Fruit fly (Drosophila melanogaster) whole organism, embryonic: ENCODE results near the gene mRF1.

Experiments used
- Abd-B ChIP-seq: fragments of 200-800 bp; sonication (Bioruptor generic); optimal IDR thresholded peaks from 2 replicates; lab custom pipeline; 2018; ENCODE audit warnings: missing biosample characterization, mild to moderate bottlenecking, missing genetic modification characterization, moderate library complexity
- Aef1 ChIP-seq: fragments of 200-800 bp; sonication (Bioruptor generic); IDR thresholded peaks from 3 replicates; pipeline ENCODE4 v1.3.6; 2022; ENCODE audit warnings: missing biosample characterization, missing genetic modification characterization
- Asciz ChIP-seq: fragments of 200-800 bp; sonication (Bioruptor generic); optimal IDR thresholded peaks from 2 replicates; lab custom pipeline; 2017; ENCODE audit warnings: missing biosample characterization, mild to moderate bottlenecking, missing genetic modification characterization, missing genetic modification reagents
- B-H2 ChIP-seq: fragments of 200-800 bp; sonication (Bioruptor generic); optimal IDR thresholded peaks from 2 replicates; lab custom pipeline; 2018; ENCODE audit warnings: missing biosample characterization, mild to moderate bottlenecking, missing genetic modification characterization
- Bdp1 ChIP-seq: fragments of 200-800 bp; sonication (Bioruptor generic); optimal IDR thresholded peaks from 3 replicates; lab custom pipeline; 2016; ENCODE audit warnings: missing biosample characterization, missing genetic modification characterization
- CG10431 ChIP-seq: fragments of 200-800 bp; sonication (Bioruptor generic); optimal IDR thresholded peaks from 3 replicates; lab custom pipeline; 2018; ENCODE audit warnings: missing biosample characterization, mild to moderate bottlenecking, missing genetic modification characterization
- CG10979 ChIP-seq: fragments of 200-800 bp; sonication (Bioruptor generic); optimal IDR thresholded peaks from 2 replicates; lab custom pipeline; 2018; ENCODE audit warnings: missing biosample characterization, mild to moderate bottlenecking, missing genetic modification characterization, moderate library complexity
- CG11696 ChIP-seq: fragments of 200-800 bp; sonication (Bioruptor generic); IDR thresholded peaks from 2 replicates; pipeline ENCODE4 v1.3.6; 2022; ENCODE audit warnings: missing biosample characterization, missing genetic modification characterization
- CG16863 ChIP-seq: fragments of 200-800 bp; sonication (Bioruptor generic); optimal IDR thresholded peaks from 3 replicates; lab custom pipeline; 2016; ENCODE audit warnings: missing biosample characterization, missing genetic modification characterization
- CG17568 ChIP-seq: fragments of 200-800 bp; sonication (Bioruptor generic); optimal IDR thresholded peaks from 2 replicates; lab custom pipeline; 2018; ENCODE audit warnings: missing biosample characterization, mild to moderate bottlenecking, missing genetic modification characterization, moderate library complexity
- CG1792 ChIP-seq: fragments of 200-800 bp; sonication (Bioruptor generic); optimal IDR thresholded peaks from 2 replicates; lab custom pipeline; 2016; ENCODE audit warnings: missing biosample characterization, missing genetic modification characterization
- CG1832 ChIP-seq: fragments of 200-800 bp; sonication (Bioruptor generic); optimal IDR thresholded peaks from 2 replicates; lab custom pipeline; 2017; ENCODE audit warnings: missing biosample characterization, mild to moderate bottlenecking, missing genetic modification characterization, inconsistent platforms
- CG30020 ChIP-seq: fragments of 200-800 bp; optimal IDR thresholded peaks from 2 replicates; lab custom pipeline; 2019; ENCODE audit warnings: missing biosample characterization, mild to moderate bottlenecking, missing genetic modification characterization, moderate library complexity
- CG5953 ChIP-seq: fragments of 200-800 bp; sonication (Bioruptor generic); IDR thresholded peaks from 2 replicates; pipeline ENCODE4 v1.3.6; 2022; ENCODE audit warnings: missing biosample characterization, missing genetic modification characterization
- CG7987 ChIP-seq: fragments of 200-800 bp; sonication (Bioruptor generic); optimal IDR thresholded peaks from 2 replicates; lab custom pipeline; 2018; ENCODE audit warnings: missing biosample characterization, mild to moderate bottlenecking, missing genetic modification characterization, moderate library complexity
- CG9727 ChIP-seq: fragments of 200-800 bp; sonication (Bioruptor generic); optimal IDR thresholded peaks from 3 replicates; lab custom pipeline; 2017; ENCODE audit warnings: missing biosample characterization, mild to moderate bottlenecking, missing genetic modification characterization
- CHES-1-like ChIP-seq: fragments of 200-800 bp; sonication (Bioruptor generic); optimal IDR thresholded peaks from 2 replicates; lab custom pipeline; 2016; ENCODE audit warnings: missing biosample characterization, missing genetic modification characterization
- Chrac-16 ChIP-seq: fragments of 200-800 bp; sonication (Bioruptor generic); optimal IDR thresholded peaks from 3 replicates; lab custom pipeline; 2016; ENCODE audit warnings: missing biosample characterization, missing genetic modification characterization
- CkIIα-i1 ChIP-seq: fragments of 200-800 bp; sonication (Bioruptor generic); IDR thresholded peaks from 2 replicates; pipeline ENCODE4 v1.3.6; 2022; ENCODE audit warnings: missing biosample characterization, missing genetic modification characterization
- Dll ChIP-seq: fragments of 200-800 bp; sonication (Bioruptor generic); IDR thresholded peaks from 4 replicates; pipeline ENCODE4 v1.3.6; 2022; ENCODE audit warnings: missing biosample characterization, missing genetic modification characterization; ENCODE audit not compliant: partially characterized antibody
- Doc3 ChIP-seq: fragments of 200-800 bp; sonication (Bioruptor generic); IDR thresholded peaks from 3 replicates; pipeline ENCODE4 v1.3.6; 2022; ENCODE audit warnings: missing biosample characterization, missing genetic modification characterization; ENCODE audit not compliant: partially characterized antibody
- Eip74EF ChIP-seq, 2 experiments: fragments of 200-800 bp in 1 of 2; fragments of >200 bp in 1 of 2; sonication (Bioruptor generic) in 1 of 2; optimal IDR thresholded peaks; 2 replicates each; lab custom pipeline; 2017 to 2019; ENCODE audit warnings: missing biosample characterization in 2 of 2, missing genetic modification characterization in 2 of 2, mild to moderate bottlenecking in 1 of 2, moderate library complexity in 1 of 2
- Fer1 ChIP-seq: fragments of 200-800 bp; sonication (Bioruptor generic); optimal IDR thresholded peaks from 2 replicates; lab custom pipeline; 2017; ENCODE audit warnings: missing biosample characterization, mild to moderate bottlenecking, missing genetic modification characterization
- Gsc ChIP-seq: fragments of 200-800 bp; sonication (Bioruptor generic); IDR thresholded peaks from 2 replicates; pipeline ENCODE4 v1.3.6; 2022; ENCODE audit warnings: missing biosample characterization, missing genetic modification characterization
- HLH3B ChIP-seq: fragments of 200-800 bp; sonication (Bioruptor generic); IDR thresholded peaks from 2 replicates; pipeline ENCODE4 v1.3.6; 2022; ENCODE audit warnings: missing biosample characterization, missing genetic modification characterization
- MESR4 ChIP-seq: fragments of 200-800 bp; sonication (Bioruptor generic); optimal IDR thresholded peaks from 2 replicates; lab custom pipeline; 2018; ENCODE audit warnings: missing biosample characterization, mild to moderate bottlenecking, missing genetic modification characterization, moderate library complexity
- Mad ChIP-seq: fragments of 200-800 bp; sonication (Bioruptor generic); optimal IDR thresholded peaks from 2 replicates; lab custom pipeline; 2016; ENCODE audit warnings: missing biosample characterization, missing genetic modification characterization
- Neu2 ChIP-seq: fragments of 200-800 bp; sonication (Bioruptor generic); optimal IDR thresholded peaks from 3 replicates; lab custom pipeline; 2016; ENCODE audit warnings: missing biosample characterization, missing genetic modification characterization, borderline replicate concordance
- Optix ChIP-seq: fragments of 200-800 bp; sonication (Bioruptor generic); IDR thresholded peaks from 3 replicates; pipeline ENCODE4 v1.3.6; 2022; ENCODE audit warnings: missing biosample characterization, missing genetic modification characterization
- Sry-β ChIP-seq: fragments of 200-800 bp; sonication (Bioruptor generic); optimal IDR thresholded peaks from 2 replicates; lab custom pipeline; 2018; ENCODE audit warnings: missing biosample characterization, mild to moderate bottlenecking, missing genetic modification characterization, moderate library complexity
- Sry-δ ChIP-seq: fragments of 200-800 bp; sonication (Bioruptor generic); optimal IDR thresholded peaks from 2 replicates; lab custom pipeline; 2016; ENCODE audit warnings: missing biosample characterization, missing genetic modification characterization
- Tbp ChIP-seq: fragments of >200 bp; optimal IDR thresholded peaks from 2 replicates; lab custom pipeline; 2018; ENCODE audit warnings: missing biosample characterization, missing genetic modification characterization
- Xbp1 ChIP-seq: fragments of 200-800 bp; sonication (Bioruptor generic); optimal IDR thresholded peaks from 3 replicates; lab custom pipeline; 2016; ENCODE audit warnings: missing biosample characterization, mild to moderate bottlenecking, missing genetic modification characterization
- amos ChIP-seq: fragments of 200-800 bp; sonication (Bioruptor generic); IDR thresholded peaks from 2 replicates; pipeline ENCODE4 v1.3.6; 2022; ENCODE audit warnings: missing biosample characterization, missing genetic modification characterization; ENCODE audit not compliant: partially characterized antibody
- cg ChIP-seq: fragments of 200-800 bp; sonication (Bioruptor generic); optimal IDR thresholded peaks from 3 replicates; lab custom pipeline; 2019; ENCODE audit warnings: missing biosample characterization, mild to moderate bottlenecking, missing genetic modification characterization, moderate library complexity
- chinmo ChIP-seq: fragments of 200-800 bp; sonication (Bioruptor generic); IDR thresholded peaks from 4 replicates; pipeline ENCODE4 v1.3.6; 2022; ENCODE audit warnings: missing biosample characterization, missing genetic modification characterization; ENCODE audit not compliant: partially characterized antibody
- dimm ChIP-seq: fragments of 200-800 bp; sonication (Bioruptor generic); IDR thresholded peaks from 2 replicates; pipeline ENCODE4 v1.3.6; 2022; ENCODE audit warnings: missing biosample characterization, missing genetic modification characterization
- disco-r ChIP-seq: fragments of 200-800 bp; sonication (Bioruptor generic); optimal IDR thresholded peaks from 2 replicates; lab custom pipeline; 2016; ENCODE audit warnings: missing biosample characterization, missing genetic modification characterization
- emc ChIP-seq: fragments of 200-800 bp; sonication (Bioruptor generic); optimal IDR thresholded peaks from 2 replicates; lab custom pipeline; 2016; ENCODE audit warnings: missing biosample characterization, missing genetic modification characterization
- ewg ChIP-seq: fragments of 200-800 bp; sonication (Bioruptor generic); optimal IDR thresholded peaks from 3 replicates; lab custom pipeline; 2017; ENCODE audit warnings: mild to moderate bottlenecking, missing biosample characterization, missing genetic modification reagents, missing genetic modification characterization
- mam ChIP-seq: fragments of 200-800 bp; sonication (Bioruptor generic); optimal IDR thresholded peaks from 3 replicates; lab custom pipeline; 2016; ENCODE audit warnings: missing biosample characterization, missing genetic modification characterization
- psq ChIP-seq: fragments of 200-800 bp; sonication (Bioruptor generic); optimal IDR thresholded peaks from 2 replicates; lab custom pipeline; 2017; ENCODE audit warnings: missing biosample characterization, missing genetic modification characterization
- pum ChIP-seq: fragments of 200-800 bp; sonication (Bioruptor generic); optimal IDR thresholded peaks from 2 replicates; lab custom pipeline; 2016; ENCODE audit warnings: missing biosample characterization, missing genetic modification characterization
- repo ChIP-seq: fragments of 200-800 bp; sonication (Bioruptor generic); optimal IDR thresholded peaks from 2 replicates; lab custom pipeline; 2016; ENCODE audit warnings: missing biosample characterization, missing genetic modification characterization
- ro ChIP-seq: fragments of 200-800 bp; sonication (Bioruptor generic); IDR thresholded peaks from 2 replicates; pipeline ENCODE4 v1.3.6; 2022; ENCODE audit warnings: missing biosample characterization, missing genetic modification characterization
- scrt ChIP-seq: fragments of 200-800 bp; sonication (Bioruptor generic); optimal IDR thresholded peaks from 2 replicates; lab custom pipeline; 2018; ENCODE audit warnings: missing biosample characterization, mild to moderate bottlenecking, missing genetic modification characterization, moderate library complexity
- shn ChIP-seq: fragments of 200-800 bp; sonication (Bioruptor generic); optimal IDR thresholded peaks from 3 replicates; lab custom pipeline; 2016; ENCODE audit warnings: missing biosample characterization, missing genetic modification characterization
- sna ChIP-seq: fragments of 200-800 bp; sonication (Bioruptor generic); IDR thresholded peaks from 2 replicates; pipeline ENCODE4 v1.3.6; 2022; ENCODE audit warnings: missing biosample characterization, missing genetic modification characterization; ENCODE audit not compliant: partially characterized antibody
- ssp ChIP-seq: fragments of 200-800 bp; sonication (Bioruptor generic); IDR thresholded peaks from 2 replicates; pipeline ENCODE4 v1.3.6; 2022; ENCODE audit warnings: missing biosample characterization, missing genetic modification characterization
- usp ChIP-seq: fragments of >200 bp; optimal IDR thresholded peaks from 2 replicates; lab custom pipeline; 2017; ENCODE audit warnings: missing biosample characterization, missing genetic modification characterization
- zf30C ChIP-seq: fragments of 200-800 bp; sonication (Bioruptor generic); optimal IDR thresholded peaks from 3 replicates; lab custom pipeline; 2018; ENCODE audit warnings: missing biosample characterization, mild to moderate bottlenecking, missing genetic modification characterization

mRF1 gene

DNA sequence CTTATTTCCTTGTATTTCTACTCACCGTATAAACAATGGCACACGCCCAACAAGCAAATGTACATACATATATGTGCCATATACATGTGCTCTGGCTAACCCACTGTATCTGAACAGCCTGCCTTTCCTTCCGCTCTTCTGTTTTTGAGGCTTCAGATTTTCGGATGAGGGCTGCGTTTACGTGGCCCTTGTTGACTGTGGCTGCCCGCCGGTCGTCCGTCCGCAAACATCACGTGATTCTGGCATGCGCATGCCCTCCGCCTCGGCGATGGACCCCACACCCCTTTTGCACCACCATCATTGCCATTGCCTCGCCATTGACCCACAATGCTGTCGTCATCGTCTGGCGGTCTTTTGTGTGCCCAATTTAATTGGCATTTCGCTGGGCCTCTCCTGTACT lies 14.5 kb upstream of the mRF1 start (continued):
- TF ChIP-seq Dll (GFP tag; lab: Robert Waterston, UW) (no peak), zf30C (no peak), pum (GFP tag; lab: Kevin White, UChicago) (no peak), psq (GFP tag; lab: Kevin White, UChicago) (no peak), disco-r (GFP tag; lab: Kevin White, UChicago) (no peak), Bdp1 (GFP tag; lab: Kevin White, UChicago) (no peak), sna (GFP tag; lab: Robert Waterston, UW) (no peak), CG1832 (GFP tag; lab: Kevin White, UChicago) (no peak), CkIIα-i1 (GFP tag; lab: Robert Waterston, UW) (no peak), CG17568 (GFP tag; lab: Kevin White, UChicago) (no peak), Tbp (GFP tag; lab: Kevin White, UChicago) (no peak), dimm (GFP tag; lab: Robert Waterston, UW) (no peak), CG7987 (GFP tag; lab: Kevin White, UChicago) (peak; percentile 99), HLH3B (GFP tag; lab: Robert Waterston, UW) (peak; percentile 30; the same call in 1 of the 2 replicates), Fer1 (GFP tag; lab: Kevin White, UChicago) (peak; percentile 75), Sry-β (no peak), B-H2 (GFP tag; lab: Kevin White, UChicago) (peak; percentile 43), Optix (GFP tag; lab: Robert Waterston, UW) (0 out of 3 replicates have a peak, but pooled peaks have one; percentile 15), Mad (GFP tag; lab: Kevin White, UChicago) (no peak), usp (GFP tag; lab: Kevin White, UChicago) (no peak), CG11696 (GFP tag; lab: Robert Waterston, UW) (no peak), CG16863 (GFP tag; lab: Kevin White, UChicago) (no peak), Aef1 (GFP tag; lab: Robert Waterston, UW) (no peak), ro (no peak), cg (GFP tag; lab: Kevin White, UChicago) (peak; percentile 7), mam (GFP tag; lab: Kevin White, UChicago) (no peak), scrt (GFP tag; lab: Kevin White, UChicago) (peak; percentile 44), CG5953 (GFP tag; lab: Robert Waterston, UW) (0 out of 2 replicates have a peak, but pooled peaks have one; percentile 27), ssp (no peak), ewg (GFP tag; lab: Kevin White, UChicago) (peak; percentile 92), Asciz (GFP tag; lab: Kevin White, UChicago) (no peak), Xbp1 (peak; percentile 47), Neu2 (GFP tag; lab: Kevin White, UChicago) (no peak), Chrac-16 (GFP tag; lab: Kevin White, UChicago) (no peak), CG1792 (no peak), CG10979 (tag; lab: Kevin White, UChicago) (no peak), Gsc (GFP tag; lab: Robert Waterston, UW) (no peak), shn (GFP tag; lab: Kevin White, UChicago) (peak; percentile 5), Abd-B (GFP tag; lab: Kevin White, UChicago) (no peak), amos (no peak), Sry-δ (GFP tag; lab: Kevin White, UChicago) (no peak), CG30020 (tag; lab: Kevin White, UChicago) (no peak), emc (GFP tag; lab: Kevin White, UChicago) (no peak), Doc3 (GFP tag; lab: Robert Waterston, UW) (no peak), chinmo (peak; percentile 82; the same call in 1 of the 4 replicates), CHES-1-like (GFP tag; lab: Kevin White, UChicago) (peak; percentile 8), CG10431 (no peak), CG9727 (GFP tag; lab: Kevin White, UChicago) (peak; percentile 70), Eip74EF (GFP tag; optimal IDR thresholded peaks at IDR 0.05; lab: Kevin White, UChicago) (peak in 1 of 2 experiments; percentile 61), MESR4 (GFP tag; lab: Kevin White, UChicago) (no peak), repo (GFP tag; lab: Kevin White, UChicago) (no peak)
